Fruit fly (Drosophila melanogaster) whole organism, pupa: ENCODE measurements around the gene lectin-37Da.
A peak's percentile ranks its signal among the peaks of the same experiment; 100 is the strongest.

ENCODE experiments used
- CG10348 ChIP-seq: fragments of 200-800 bp; sonication (Bioruptor generic); IDR thresholded peaks from 2 replicates; pipeline ENCODE4 v1.3.6; 2022; ENCODE audit warnings: missing biosample characterization, missing genetic modification characterization
- CG12605 ChIP-seq: fragments of 200-800 bp; sonication (Bioruptor generic); IDR thresholded peaks from 2 replicates; pipeline ENCODE4 v1.3.6; 2022; ENCODE audit warnings: missing biosample characterization, missing genetic modification characterization
- CG13204 ChIP-seq: fragments of 200-800 bp; sonication (Bioruptor generic); optimal IDR thresholded peaks from 2 replicates; lab custom pipeline; 2018; ENCODE audit warnings: missing biosample characterization, mild to moderate bottlenecking, missing genetic modification characterization, moderate library complexity
- CG14655 ChIP-seq: fragments of 200-800 bp; sonication (Bioruptor generic); optimal IDR thresholded peaks from 3 replicates; lab custom pipeline; 2017; ENCODE audit warnings: mild to moderate bottlenecking, missing biosample characterization, missing genetic modification reagents, missing genetic modification characterization
- CG15710 ChIP-seq: fragments of 200-800 bp; sonication (Bioruptor generic); optimal IDR thresholded peaks from 2 replicates; lab custom pipeline; 2018; ENCODE audit warnings: missing biosample characterization, mild to moderate bottlenecking, missing genetic modification characterization, moderate library complexity
- CG17806 ChIP-seq: fragments of 200-800 bp; sonication (Bioruptor generic); optimal IDR thresholded peaks from 2 replicates; lab custom pipeline; 2018; ENCODE audit warnings: missing biosample characterization, mild to moderate bottlenecking, missing genetic modification characterization, moderate library complexity
- CG32121 ChIP-seq: fragments of 200-800 bp; sonication (Bioruptor generic); IDR thresholded peaks from 2 replicates; pipeline ENCODE4 v1.3.6; 2022; ENCODE audit warnings: missing biosample characterization, missing genetic modification characterization
- CG34367 ChIP-seq: fragments of 200-800 bp; sonication (Bioruptor generic); optimal IDR thresholded peaks from 2 replicates; lab custom pipeline; 2018; ENCODE audit warnings: missing biosample characterization, mild to moderate bottlenecking, missing genetic modification characterization
- CG4496 ChIP-seq: fragments of 200-800 bp; sonication (Bioruptor generic); IDR thresholded peaks from 3 replicates; pipeline ENCODE4 v1.3.6; 2022; ENCODE audit warnings: missing biosample characterization, missing genetic modification characterization
- CG8159 ChIP-seq: fragments of 200-800 bp; sonication (Bioruptor generic); optimal IDR thresholded peaks from 3 replicates; lab custom pipeline; 2018; ENCODE audit warnings: missing biosample characterization, mild to moderate bottlenecking, missing genetic modification characterization, moderate library complexity
- CG8301 ChIP-seq: fragments of 200-800 bp; sonication (Bioruptor generic); optimal IDR thresholded peaks from 2 replicates; lab custom pipeline; 2018; ENCODE audit warnings: missing biosample characterization, mild to moderate bottlenecking, missing genetic modification characterization
- CG9948 ChIP-seq: fragments of 200-800 bp; sonication (Bioruptor generic); optimal IDR thresholded peaks from 2 replicates; lab custom pipeline; 2018; ENCODE audit warnings: missing biosample characterization, mild to moderate bottlenecking, missing genetic modification characterization, moderate library complexity
- D1 ChIP-seq: fragments of 200-800 bp; sonication (Bioruptor generic); optimal IDR thresholded peaks from 2 replicates; lab custom pipeline; 2018; ENCODE audit warnings: missing biosample characterization, mild to moderate bottlenecking, missing genetic modification characterization, moderate library complexity
- EcR ChIP-seq: fragments of 200-800 bp; sonication (Bioruptor generic); optimal IDR thresholded peaks from 3 replicates; lab custom pipeline; 2019; ENCODE audit warnings: missing biosample characterization, missing genetic modification characterization, mild to moderate bottlenecking, moderate library complexity, missing genetic modification reagents
- Ets98B ChIP-seq: fragments of 200-800 bp; sonication (Bioruptor generic); IDR thresholded peaks from 2 replicates; pipeline ENCODE4 v1.3.6; 2022; ENCODE audit warnings: missing biosample characterization, missing genetic modification characterization
- Pif1A ChIP-seq: fragments of 200-800 bp; sonication (Bioruptor generic); optimal IDR thresholded peaks from 3 replicates; lab custom pipeline; 2016; ENCODE audit warnings: missing biosample characterization, missing genetic modification characterization
- Snoo ChIP-seq: fragments of 200-800 bp; sonication (Bioruptor generic); optimal IDR thresholded peaks from 3 replicates; lab custom pipeline; 2017; ENCODE audit warnings: missing biosample characterization, mild to moderate bottlenecking, missing genetic modification characterization, inconsistent platforms
- fd96Ca ChIP-seq: fragments of 200-800 bp; sonication (Bioruptor generic); IDR thresholded peaks from 3 replicates; pipeline ENCODE4 v1.3.6; 2022; ENCODE audit warnings: missing biosample characterization, missing genetic modification characterization
- gl ChIP-seq: fragments of 200-800 bp; sonication (Bioruptor generic); optimal IDR thresholded peaks from 2 replicates; lab custom pipeline; 2018; ENCODE audit warnings: missing biosample characterization, mild to moderate bottlenecking, missing genetic modification characterization
- rn ChIP-seq: fragments of 200-800 bp; sonication (Bioruptor generic); IDR thresholded peaks from 2 replicates; pipeline ENCODE4 v1.3.6; 2022; ENCODE audit warnings: missing biosample characterization, missing genetic modification characterization

The lectin-37Da gene

DNA sequence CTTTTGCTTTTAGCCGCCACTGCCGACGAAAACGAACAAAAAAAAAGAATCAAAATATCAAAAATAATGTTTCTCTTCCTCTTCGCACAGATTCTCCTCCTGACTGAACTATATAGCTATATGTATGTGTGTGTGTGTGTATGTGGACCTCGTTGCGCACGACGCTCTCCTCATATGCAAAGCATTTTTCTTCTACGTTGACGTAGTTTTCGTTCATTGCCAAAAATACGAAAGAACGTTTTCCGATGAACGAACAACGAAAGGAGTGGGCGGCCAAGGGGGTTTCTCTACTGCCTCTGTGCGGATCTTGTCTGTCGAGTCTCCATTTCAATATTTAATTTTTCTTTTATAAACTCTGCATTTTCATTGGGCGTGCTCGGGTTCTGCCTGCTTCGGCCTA, 13.3 kb upstream of the lectin-37Da start:
- 0 out of 2 replicates have a peak, but pooled peaks have one; percentile 39 for TF ChIP-seq CG32121 (GFP tag; lab: Robert Waterston, UW)
- TF ChIP-seq Pif1A (GFP tag; lab: Kevin White, UChicago) = no peak
- TF ChIP-seq, all 21 proteins: peak for 1

- no peak for TF ChIP-seq Pif1A (GFP tag; lab: Kevin White, UChicago)
- TF ChIP-seq CG12605 (GFP tag; lab: Robert Waterston, UW) = no peak
- no peak for TF ChIP-seq CG10348 (GFP tag; lab: Robert Waterston, UW)
- TF ChIP-seq Ets98B (GFP tag; lab: Robert Waterston, UW) = no peak
- TF ChIP-seq CG8301 (tag; lab: Kevin White, UChicago) = no peak
- no peak for TF ChIP-seq CG34367 (tag; lab: Kevin White, UChicago)
- TF ChIP-seq Snoo (tag; lab: Kevin White, UChicago) = no peak
- TF ChIP-seq CG4496 (GFP tag; lab: Robert Waterston, UW) = no peak
- no peak for TF ChIP-seq CG15710 (tag; lab: Kevin White, UChicago)
- TF ChIP-seq CG8159 = no peak
- TF ChIP-seq CG32121 (GFP tag; lab: Robert Waterston, UW) = no peak
- TF ChIP-seq fd96Ca (GFP tag; lab: Robert Waterston, UW) = no peak
- no peak for TF ChIP-seq CG17806 (tag; lab: Kevin White, UChicago)
These were observed 12.3 kb upstream of the lectin-37Da start for dm6 chr2L:19405685-19406357.

dm6 chr2L:19406419-19406818, 11.7 kb upstream of the lectin-37Da start:
- TF ChIP-seq CG4496 (GFP tag; lab: Robert Waterston, UW) (no peak), Ets98B (GFP tag; lab: Robert Waterston, UW) (no peak), fd96Ca (GFP tag; lab: Robert Waterston, UW) (no peak)

- TF ChIP-seq Snoo (tag; lab: Kevin White, UChicago) (no peak), CG34367 (tag; lab: Kevin White, UChicago) (no peak), Ets98B (GFP tag; lab: Robert Waterston, UW) (no peak), EcR (GFP tag; lab: Kevin White, UChicago) (no peak), CG13204 (no peak), fd96Ca (GFP tag; lab: Robert Waterston, UW) (no peak), D1 (tag; lab: Kevin White, UChicago) (no peak), CG32121 (GFP tag; lab: Robert Waterston, UW) (no peak), CG8301 (tag; lab: Kevin White, UChicago) (no peak), CG14655 (GFP tag; lab: Kevin White, UChicago) (no peak), CG9948 (no peak), CG8159 (no peak), CG12605 (GFP tag; lab: Robert Waterston, UW) (no peak), CG4496 (GFP tag; lab: Robert Waterston, UW) (no peak), rn (GFP tag; lab: Robert Waterston, UW) (no peak), CG15710 (tag; lab: Kevin White, UChicago) (no peak), gl (tag; lab: Kevin White, UChicago) (no peak), Pif1A (GFP tag; lab: Kevin White, UChicago) (no peak), CG17806 (tag; lab: Kevin White, UChicago) (no peak), CG10348 (GFP tag; lab: Robert Waterston, UW) (no peak)
These were observed 6.2 kb upstream of the lectin-37Da start for dm6 chr2L:19411966-19412365.

DNA sequence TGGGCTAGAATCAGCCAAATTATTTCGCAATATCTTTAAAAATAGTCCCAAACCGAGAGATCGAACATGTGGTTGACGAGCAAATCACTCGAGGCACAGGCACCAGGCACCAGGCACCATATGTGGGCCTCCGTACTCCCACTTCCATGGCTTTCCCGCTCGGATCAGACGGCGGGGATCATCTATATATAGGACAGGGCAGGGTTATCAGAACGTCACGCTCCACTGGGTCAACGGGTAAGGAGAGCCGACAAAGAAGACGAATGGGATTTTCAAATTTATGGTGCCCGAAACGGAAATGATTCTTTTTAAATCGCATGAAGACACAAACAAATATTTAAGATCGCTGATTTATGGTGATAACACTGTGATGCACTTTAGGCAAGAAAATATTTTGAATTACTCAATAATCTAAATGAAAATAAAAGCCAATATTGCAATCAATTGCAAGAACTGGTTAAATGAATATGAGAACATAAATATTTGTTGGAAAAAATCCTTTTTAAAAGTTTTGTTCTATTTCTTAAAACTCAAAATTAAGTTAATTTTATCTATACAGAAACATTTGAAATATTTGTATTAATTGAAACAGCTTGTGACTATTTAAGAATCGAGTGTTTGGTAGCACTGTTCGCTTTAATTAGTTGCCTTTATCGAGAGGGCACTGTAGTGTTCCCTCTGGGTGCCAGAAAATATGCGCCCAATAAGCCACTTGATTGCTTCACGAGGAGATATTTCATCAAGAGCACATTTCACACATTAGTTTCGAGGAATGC, 4.8 kb upstream of the lectin-37Da start:
- TF ChIP-seq CG10348 (GFP tag; lab: Robert Waterston, UW) = no peak

DNA sequence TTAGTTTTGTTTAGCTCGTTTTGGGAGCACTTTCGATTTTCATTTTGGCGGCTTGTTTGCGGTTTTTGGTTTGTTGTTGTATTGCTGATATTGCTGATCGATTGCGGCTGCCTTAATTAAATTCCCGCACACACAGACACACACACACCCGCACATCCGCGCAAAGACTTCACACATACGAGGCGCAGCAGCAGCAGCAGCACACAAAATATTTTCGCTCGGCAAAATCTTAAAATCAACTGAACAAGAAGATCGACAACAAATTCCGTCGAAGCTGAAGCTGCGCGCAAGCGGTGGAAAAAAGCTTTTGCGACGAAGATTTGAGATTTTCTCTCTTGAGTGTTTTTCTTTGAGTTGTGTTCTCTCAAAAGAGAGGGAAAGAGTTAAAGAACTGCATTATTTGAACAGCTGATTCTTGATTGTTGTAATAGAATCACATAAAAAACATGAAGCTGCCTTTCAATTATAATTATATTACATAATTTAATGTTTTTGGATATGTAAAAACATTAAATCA, 3.8 kb upstream of the lectin-37Da start:
- no peak for TF ChIP-seq fd96Ca (GFP tag; lab: Robert Waterston, UW)
- TF ChIP-seq CG14655 (GFP tag; lab: Kevin White, UChicago) = no peak
- no peak for TF ChIP-seq D1 (tag; lab: Kevin White, UChicago)
- TF ChIP-seq CG13204 = peak; percentile 10
- TF ChIP-seq Ets98B (GFP tag; lab: Robert Waterston, UW) = no peak
- no peak for TF ChIP-seq CG15710 (tag; lab: Kevin White, UChicago)
- TF ChIP-seq gl (tag; lab: Kevin White, UChicago) = no peak
- TF ChIP-seq EcR (GFP tag; lab: Kevin White, UChicago) = no peak
- no peak for TF ChIP-seq Snoo (tag; lab: Kevin White, UChicago)
- TF ChIP-seq CG8301 (tag; lab: Kevin White, UChicago) = no peak
- TF ChIP-seq CG32121 (GFP tag; lab: Robert Waterston, UW) = peak; percentile 47; the same call in 1 of the 2 replicates
- no peak for TF ChIP-seq CG10348 (GFP tag; lab: Robert Waterston, UW)
- 0 out of 2 replicates have a peak, but pooled peaks have one; percentile 31 for TF ChIP-seq CG12605 (GFP tag; lab: Robert Waterston, UW)
- peak; percentile 15; the same call in 1 of the 3 replicates for TF ChIP-seq CG4496 (GFP tag; lab: Robert Waterston, UW)
- TF ChIP-seq CG17806 (tag; lab: Kevin White, UChicago) = no peak
- TF ChIP-seq CG9948 = no peak
- TF ChIP-seq Pif1A (GFP tag; lab: Kevin White, UChicago) = no peak
- no peak for TF ChIP-seq rn (GFP tag; lab: Robert Waterston, UW)
